Fruit fly (Drosophila melanogaster) whole organism, embryonic: ENCODE results near the gene lok.

Experiments
- ATbp ChIP-seq: fragments of 200-800 bp; sonication (Bioruptor generic); optimal IDR thresholded peaks from 2 replicates; lab custom pipeline; 2017; ENCODE audit warnings: missing biosample characterization, mild to moderate bottlenecking, missing genetic modification characterization, missing genetic modification reagents
- Awh ChIP-seq: fragments of 200-800 bp; sonication (Bioruptor generic); IDR thresholded peaks from 2 replicates; pipeline ENCODE4, ENCODE4 v1.3.6; 2022; ENCODE audit warnings: missing biosample characterization, missing genetic modification characterization
- BEAF-32 ChIP-seq: fragments of 200-800 bp; sonication (Bioruptor generic); optimal IDR thresholded peaks from 3 replicates; lab custom pipeline; 2017; ENCODE audit warnings: missing biosample characterization, missing genetic modification characterization, mild to moderate bottlenecking, moderate library complexity, missing genetic modification reagents
- CG10431 ChIP-seq: fragments of 200-800 bp; sonication (Bioruptor generic); optimal IDR thresholded peaks from 3 replicates; lab custom pipeline; 2018; ENCODE audit warnings: missing biosample characterization, mild to moderate bottlenecking, missing genetic modification characterization
- CG10959 ChIP-seq: fragments of 200-800 bp; sonication (Bioruptor generic); IDR thresholded peaks from 2 replicates; pipeline ENCODE4 v1.3.6; 2022; ENCODE audit warnings: missing biosample characterization, missing genetic modification characterization
- CG11247 ChIP-seq: fragments of 200-800 bp; sonication (Bioruptor generic); IDR thresholded peaks from 2 replicates; pipeline ENCODE4 v1.3.6; 2022; ENCODE audit warnings: missing biosample characterization, missing genetic modification characterization
- CG11695 ChIP-seq: fragments of 200-800 bp; sonication (Bioruptor generic); IDR thresholded peaks from 3 replicates; pipeline ENCODE4 v1.3.6; 2022; ENCODE audit warnings: missing biosample characterization, missing genetic modification characterization
- CG12104 ChIP-seq: fragments of 200-800 bp; sonication (Bioruptor generic); optimal IDR thresholded peaks from 3 replicates; lab custom pipeline; 2016; ENCODE audit warnings: missing biosample characterization, missing genetic modification characterization
- CG15073 ChIP-seq: fragments of 200-800 bp; sonication (Bioruptor generic); optimal IDR thresholded peaks from 2 replicates; lab custom pipeline; 2016; ENCODE audit warnings: missing biosample characterization, missing genetic modification characterization
- CG15269 ChIP-seq: fragments of 200-800 bp; sonication (Bioruptor generic); optimal IDR thresholded peaks from 2 replicates; lab custom pipeline; 2018; ENCODE audit warnings: missing biosample characterization, mild to moderate bottlenecking, missing genetic modification characterization, moderate library complexity
- CG1529 ChIP-seq: fragments of 200-800 bp; sonication (Bioruptor generic); optimal IDR thresholded peaks from 3 replicates; lab custom pipeline; 2018; ENCODE audit warnings: missing biosample characterization, missing genetic modification characterization
- CG18476 ChIP-seq: fragments of 200-800 bp; sonication (Bioruptor generic); optimal IDR thresholded peaks from 2 replicates; lab custom pipeline; 2016; ENCODE audit warnings: missing biosample characterization, mild to moderate bottlenecking, missing genetic modification characterization
- CG18599 ChIP-seq: fragments of 200-800 bp; sonication (Bioruptor generic); optimal IDR thresholded peaks from 3 replicates; lab custom pipeline; 2017; ENCODE audit warnings: missing biosample characterization, missing genetic modification characterization, mild to moderate bottlenecking, moderate library complexity, missing genetic modification reagents
- CG18764 ChIP-seq: fragments of 200-800 bp; sonication (Bioruptor generic); optimal IDR thresholded peaks from 3 replicates; lab custom pipeline; 2016; ENCODE audit warnings: missing biosample characterization, missing genetic modification characterization
- CG3407 ChIP-seq: fragments of 200-800 bp; sonication (Bioruptor generic); optimal IDR thresholded peaks from 2 replicates; lab custom pipeline; 2018; ENCODE audit warnings: missing biosample characterization, mild to moderate bottlenecking, missing genetic modification characterization
- CG42726 ChIP-seq: fragments of 200-800 bp; sonication (Bioruptor generic); IDR thresholded peaks from 2 replicates; pipeline ENCODE4 v1.3.6; 2022; ENCODE audit warnings: missing biosample characterization, missing genetic modification characterization; ENCODE audit not compliant: partially characterized antibody
- CG4820 ChIP-seq: fragments of 200-800 bp; sonication (Bioruptor generic); optimal IDR thresholded peaks from 3 replicates; lab custom pipeline; 2016; ENCODE audit warnings: missing biosample characterization, missing genetic modification characterization
- CG7271 ChIP-seq: fragments of 200-800 bp; sonication (Bioruptor generic); optimal IDR thresholded peaks from 2 replicates; lab custom pipeline; 2018; ENCODE audit warnings: missing biosample characterization, mild to moderate bottlenecking, missing genetic modification characterization, moderate library complexity
- CG7372 ChIP-seq: fragments of 200-800 bp; sonication (Bioruptor generic); IDR thresholded peaks from 2 replicates; pipeline ENCODE4 v1.3.6; 2022; ENCODE audit warnings: missing biosample characterization, missing genetic modification characterization
- CG7745 ChIP-seq: fragments of 200-800 bp; sonication (Bioruptor generic); optimal IDR thresholded peaks from 2 replicates; lab custom pipeline; 2018; ENCODE audit warnings: missing biosample characterization, mild to moderate bottlenecking, missing genetic modification characterization, moderate library complexity
- CG7786 ChIP-seq: fragments of 200-800 bp; sonication (Bioruptor generic); optimal IDR thresholded peaks from 2 replicates; lab custom pipeline; 2016; ENCODE audit warnings: missing biosample characterization, missing genetic modification characterization
- CG8388 ChIP-seq: fragments of 200-800 bp; sonication (Bioruptor generic); optimal IDR thresholded peaks from 2 replicates; lab custom pipeline; 2019; ENCODE audit warnings: missing biosample characterization, mild to moderate bottlenecking, missing genetic modification characterization, moderate library complexity
- CG9215 ChIP-seq: fragments of 200-800 bp; sonication (Bioruptor generic); IDR thresholded peaks from 2 replicates; pipeline ENCODE4 v1.3.6; 2022; ENCODE audit warnings: missing biosample characterization, missing genetic modification characterization
- CG9727 ChIP-seq: fragments of 200-800 bp; sonication (Bioruptor generic); optimal IDR thresholded peaks from 3 replicates; lab custom pipeline; 2017; ENCODE audit warnings: missing biosample characterization, mild to moderate bottlenecking, missing genetic modification characterization
- CG9932 ChIP-seq: fragments of 200-800 bp; sonication (Bioruptor generic); IDR thresholded peaks from 2 replicates; pipeline ENCODE4 v1.3.6; 2022; ENCODE audit warnings: missing biosample characterization, missing genetic modification characterization
- D19A ChIP-seq: fragments of 200-800 bp; optimal IDR thresholded peaks from 3 replicates; lab custom pipeline; 2019; ENCODE audit warnings: missing biosample characterization, mild to moderate bottlenecking, missing genetic modification characterization, moderate library complexity
- D19B ChIP-seq: fragments of 200-800 bp; sonication (Bioruptor generic); optimal IDR thresholded peaks from 2 replicates; lab custom pipeline; 2017; ENCODE audit warnings: missing biosample characterization, mild to moderate bottlenecking, missing genetic modification characterization
- Dfd ChIP-seq, 2 experiments: fragments of >200 bp; optimal IDR thresholded peaks; 2 replicates each; lab custom pipeline; 2017; ENCODE audit warnings: missing biosample characterization in 2 of 2, missing genetic modification characterization in 2 of 2
- Doc3 ChIP-seq: fragments of 200-800 bp; sonication (Bioruptor generic); IDR thresholded peaks from 3 replicates; pipeline ENCODE4 v1.3.6; 2022; ENCODE audit warnings: missing biosample characterization, missing genetic modification characterization; ENCODE audit not compliant: partially characterized antibody
- Dref ChIP-seq: fragments of 200-800 bp; sonication (Bioruptor generic); IDR thresholded peaks from 2 replicates; pipeline ENCODE4 v1.3.6; 2022; ENCODE audit warnings: missing biosample characterization, missing genetic modification characterization
- Elba2 ChIP-seq: fragments of 200-800 bp; sonication (Bioruptor generic); optimal IDR thresholded peaks from 3 replicates; lab custom pipeline; 2016; ENCODE audit warnings: missing biosample characterization, missing genetic modification characterization
- HHEX ChIP-seq: fragments of 200-800 bp; sonication (Bioruptor generic); optimal IDR thresholded peaks from 3 replicates; lab custom pipeline; 2017; ENCODE audit warnings: missing biosample characterization, mild to moderate bottlenecking, missing genetic modification characterization, missing genetic modification reagents
- Hand ChIP-seq: fragments of 200-800 bp; sonication (Bioruptor generic); optimal IDR thresholded peaks from 2 replicates; lab custom pipeline; 2017; ENCODE audit warnings: mild to moderate bottlenecking, missing biosample characterization, missing genetic modification reagents, missing genetic modification characterization
- Hey ChIP-seq: fragments of 200-800 bp; sonication (Bioruptor generic); optimal IDR thresholded peaks from 3 replicates; lab custom pipeline; 2018; ENCODE audit warnings: missing biosample characterization, mild to moderate bottlenecking, missing genetic modification characterization
- Mad ChIP-seq: fragments of 200-800 bp; sonication (Bioruptor generic); optimal IDR thresholded peaks from 2 replicates; lab custom pipeline; 2016; ENCODE audit warnings: missing biosample characterization, missing genetic modification characterization
- Meics ChIP-seq: fragments of 200-800 bp; sonication (Bioruptor generic); optimal IDR thresholded peaks from 2 replicates; lab custom pipeline; 2017; ENCODE audit warnings: missing biosample characterization, mild to moderate bottlenecking, missing genetic modification characterization
- Rx ChIP-seq: fragments of 200-800 bp; sonication (Bioruptor generic); IDR thresholded peaks from 2 replicates; pipeline ENCODE4 v1.3.6; 2022; ENCODE audit warnings: missing biosample characterization, missing genetic modification characterization
- Xbp1 ChIP-seq: fragments of 200-800 bp; sonication (Bioruptor generic); optimal IDR thresholded peaks from 3 replicates; lab custom pipeline; 2016; ENCODE audit warnings: missing biosample characterization, mild to moderate bottlenecking, missing genetic modification characterization
- bowl ChIP-seq: fragments of 200-800 bp; sonication (Bioruptor generic); IDR thresholded peaks from 2 replicates; pipeline ENCODE4 v1.3.6; 2022; ENCODE audit warnings: missing biosample characterization, missing genetic modification characterization
- chn ChIP-seq: fragments of 200-800 bp; sonication (Bioruptor generic); optimal IDR thresholded peaks from 2 replicates; lab custom pipeline; 2016; ENCODE audit warnings: missing biosample characterization, missing genetic modification characterization
- dan ChIP-seq: fragments of 200-800 bp; sonication (Bioruptor generic); IDR thresholded peaks from 2 replicates; pipeline ENCODE4 v1.3.6; 2022; ENCODE audit warnings: missing biosample characterization, missing genetic modification characterization
- dmrt11E ChIP-seq: fragments of 200-800 bp; sonication (Bioruptor generic); optimal IDR thresholded peaks from 3 replicates; lab custom pipeline; 2018; ENCODE audit warnings: missing biosample characterization, mild to moderate bottlenecking, missing genetic modification characterization, moderate library complexity
- en ChIP-seq: fragments of 200-800 bp; sonication (Bioruptor generic); optimal IDR thresholded peaks from 2 replicates; lab custom pipeline; 2016; ENCODE audit warnings: missing biosample characterization, missing genetic modification characterization
- gcm2 ChIP-seq: fragments of 200-800 bp; sonication (Bioruptor generic); optimal IDR thresholded peaks from 2 replicates; lab custom pipeline; 2016; ENCODE audit warnings: missing biosample characterization, missing genetic modification characterization
- odd ChIP-seq: fragments of 200-800 bp; sonication (Bioruptor generic); optimal IDR thresholded peaks from 2 replicates; lab custom pipeline; 2017; ENCODE audit warnings: missing biosample characterization, mild to moderate bottlenecking, missing genetic modification characterization
- pfk ChIP-seq: fragments of 200-800 bp; sonication (Bioruptor generic); optimal IDR thresholded peaks from 2 replicates; lab custom pipeline; 2018; ENCODE audit warnings: missing biosample characterization, mild to moderate bottlenecking, missing genetic modification characterization, moderate library complexity
- scrt ChIP-seq: fragments of 200-800 bp; sonication (Bioruptor generic); optimal IDR thresholded peaks from 2 replicates; lab custom pipeline; 2018; ENCODE audit warnings: missing biosample characterization, mild to moderate bottlenecking, missing genetic modification characterization, moderate library complexity
- ssp ChIP-seq: fragments of 200-800 bp; sonication (Bioruptor generic); IDR thresholded peaks from 2 replicates; pipeline ENCODE4 v1.3.6; 2022; ENCODE audit warnings: missing biosample characterization, missing genetic modification characterization
- tll ChIP-seq, 2 experiments: fragments of 200-800 bp in 1 of 2; fragments of >200 bp in 1 of 2; sonication (Bioruptor generic) in 1 of 2; optimal IDR thresholded peaks; 2 replicates each; lab custom pipeline; 2017 to 2019; ENCODE audit warnings: missing biosample characterization in 2 of 2, missing genetic modification characterization in 2 of 2, mild to moderate bottlenecking in 1 of 2, moderate library complexity in 1 of 2
- unpg ChIP-seq: fragments of 200-800 bp; sonication (Bioruptor generic); optimal IDR thresholded peaks from 3 replicates; lab custom pipeline; 2018; ENCODE audit warnings: missing biosample characterization, mild to moderate bottlenecking, missing genetic modification characterization, moderate library complexity

Gene lok

DNA sequence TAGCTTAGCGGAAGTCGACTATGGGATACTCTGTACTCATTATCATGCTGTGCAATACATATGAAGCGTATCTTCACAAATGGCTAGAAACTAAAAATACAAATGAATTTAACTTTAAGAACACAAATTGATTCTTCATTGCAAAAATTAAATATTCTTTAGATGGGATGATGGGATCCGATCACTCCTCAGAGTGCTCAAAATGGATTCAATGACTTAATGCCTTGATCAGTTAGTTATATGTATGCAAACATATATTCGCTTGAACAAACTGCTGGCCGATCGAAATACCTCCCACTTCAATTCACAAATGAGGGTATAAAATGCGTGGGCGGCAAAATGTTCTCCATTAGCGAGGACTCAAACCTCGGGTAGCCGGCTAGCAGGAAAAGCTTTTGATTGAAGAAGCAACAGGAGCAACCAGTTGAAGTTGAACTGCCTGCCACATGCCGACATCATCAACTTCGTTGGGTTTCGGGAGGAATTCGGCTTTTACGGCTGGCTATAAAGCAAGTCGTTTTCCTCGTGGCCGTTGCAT is 33.8 kb upstream of the lok start, which contains the start of gene sNPF (continued):
- TF ChIP-seq ssp (no peak), CG11695 (GFP tag; lab: Robert Waterston, UW) (no peak), Dref (GFP tag; lab: Robert Waterston, UW) (no peak), CG15269 (tag; lab: Kevin White, UChicago) (peak; percentile 61), D19B (GFP tag; lab: Kevin White, UChicago) (peak; percentile 55), CG10431 (no peak), Awh (GFP tag; lab: Robert Waterston, UW) (no peak), CG9932 (GFP tag; lab: Robert Waterston, UW) (peak; percentile 54), Doc3 (no peak), dan (GFP tag; lab: Robert Waterston, UW) (no peak), CG7271 (tag; lab: Kevin White, UChicago) (no peak), CG7372 (GFP tag; lab: Robert Waterston, UW) (no peak), en (no peak), CG1529 (no peak), Dfd (GFP tag; optimal IDR thresholded peaks at IDR 0.05; lab: Kevin White, UChicago) (no peak), scrt (GFP tag; lab: Kevin White, UChicago) (peak; percentile 98), Mad (GFP tag; lab: Kevin White, UChicago) (no peak), CG18476 (GFP tag; lab: Kevin White, UChicago) (peak; percentile 28), CG7786 (GFP tag; lab: Kevin White, UChicago) (peak; percentile 80), CG3407 (GFP tag; lab: Kevin White, UChicago) (no peak), CG9727 (GFP tag; lab: Kevin White, UChicago) (peak; percentile 72), Meics (GFP tag; lab: Kevin White, UChicago) (peak; percentile 67), ATbp (peak; percentile 28), Hand (GFP tag; lab: Kevin White, UChicago) (peak; percentile 76), CG15073 (GFP tag; lab: Kevin White, UChicago) (no peak), pfk (GFP tag; lab: Kevin White, UChicago) (no peak), CG42726 (GFP tag; lab: Robert Waterston, UW) (no peak), Hey (tag; lab: Kevin White, UChicago) (no peak), CG11247 (GFP tag; lab: Robert Waterston, UW) (no peak), CG18764 (no peak), Rx (GFP tag; lab: Robert Waterston, UW) (no peak), CG10959 (GFP tag; lab: Robert Waterston, UW) (no peak), CG7745 (tag; lab: Kevin White, UChicago) (no peak), HHEX (peak; percentile 24), dmrt11E (tag; lab: Kevin White, UChicago) (no peak), CG4820 (GFP tag; lab: Kevin White, UChicago) (no peak), CG9215 (GFP tag; lab: Robert Waterston, UW) (peak; percentile 42; the same call in 1 of the 2 replicates), CG8388 (no peak), tll (GFP tag; optimal IDR thresholded peaks at IDR 0.05; lab: Kevin White, UChicago) (no peak), odd (GFP tag; lab: Kevin White, UChicago) (peak; percentile 1), chn (GFP tag; lab: Kevin White, UChicago) (no peak), unpg (GFP tag; lab: Kevin White, UChicago) (no peak), CG18599 (GFP tag; lab: Kevin White, UChicago) (peak; percentile 83), bowl (GFP tag; lab: Robert Waterston, UW) (no peak), CG12104 (GFP tag; lab: Kevin White, UChicago) (peak; percentile 40), D19A (tag; lab: Kevin White, UChicago) (peak; percentile 77), Xbp1 (GFP tag; lab: Kevin White, UChicago) (peak; percentile 44), Elba2 (no peak), gcm2 (GFP tag; lab: Kevin White, UChicago) (no peak), BEAF-32 (GFP tag; lab: Kevin White, UChicago) (no peak)
